Worm (Caenorhabditis elegans) whole organism, late embryonic: ENCODE results near the gene F41E7.2.

ENCODE experiments used
- ceh-31 ChIP-seq: sonication (generic microtip); optimal IDR thresholded peaks from 2 replicates; lab custom pipeline; 2016; ENCODE audit warnings: missing genetic modification characterization, missing compliant biosample characterization
- ceh-9 ChIP-seq: sonication (generic microtip); optimal IDR thresholded peaks from 2 replicates; lab custom pipeline; 2016; ENCODE audit warnings: mild to moderate bottlenecking, missing genetic modification characterization, inconsistent platforms, missing compliant biosample characterization
- dve-1 ChIP-seq: sonication (generic microtip); optimal IDR thresholded peaks from 2 replicates; lab custom pipeline; 2017; ENCODE audit warnings: antibody characterized with exemption, mild to moderate bottlenecking, missing genetic modification characterization, missing compliant biosample characterization
- ets-4 ChIP-seq: sonication (generic microtip); optimal IDR thresholded peaks from 2 replicates; lab custom pipeline; 2016; ENCODE audit warnings: missing genetic modification characterization, missing compliant biosample characterization
- hlh-15 ChIP-seq: sonication (generic microtip); optimal IDR thresholded peaks from 2 replicates; lab custom pipeline; 2016; ENCODE audit warnings: missing genetic modification characterization, missing compliant biosample characterization
- mec-3 ChIP-seq: sonication (generic microtip); optimal IDR thresholded peaks from 2 replicates; lab custom pipeline; 2016; ENCODE audit warnings: borderline replicate concordance, missing genetic modification characterization, missing compliant biosample characterization
- pros-1 ChIP-seq: fragments of 150-350 bp; optimal IDR thresholded peaks from 2 replicates; lab custom pipeline; 2014; ENCODE audit warnings: missing biosample characterization, missing genetic modification reagents, missing genetic modification characterization
- sox-4 ChIP-seq: sonication (generic microtip); optimal IDR thresholded peaks from 2 replicates; lab custom pipeline; 2017; ENCODE audit warnings: mild to moderate bottlenecking, missing genetic modification characterization, inconsistent platforms, missing compliant biosample characterization

ce11 chrX:10236844-10237243, 36.6 kb upstream of the F41E7.2 start, which contains the start of gene zipt-13:
- TF ChIP-seq mec-3 (tag; lab: Kevin White, UChicago): no peak
- TF ChIP-seq dve-1 (tag; lab: Kevin White, UChicago): no peak
- no peak for TF ChIP-seq pros-1 (tag; lab: Kevin White, UChicago)
- no peak for TF ChIP-seq ceh-9 (tag; lab: Kevin White, UChicago)
- no peak for TF ChIP-seq hlh-15
- TF ChIP-seq ets-4 (tag; lab: Kevin White, UChicago): no peak
- TF ChIP-seq ceh-31 (tag; lab: Kevin White, UChicago): no peak
- no peak for TF ChIP-seq sox-4 (tag; lab: Kevin White, UChicago)
